Worm (Caenorhabditis elegans) whole organism, L2 larva: ENCODE measurements around the gene unc-78.

Source experiments
- aly-2 ChIP-seq: fragments of 150-350 bp; optimal IDR thresholded peaks from 2 replicates; lab custom pipeline; 2014; ENCODE audit warnings: missing biosample characterization, missing genetic modification characterization
- ama-1 ChIP-seq: fragments of 150-350 bp; optimal IDR thresholded peaks from 2 replicates; lab custom pipeline; 2018; ENCODE audit warnings: inconsistent platforms
- mbf-1 ChIP-seq: sonication (generic microtip); optimal IDR thresholded peaks from 2 replicates; lab custom pipeline; 2017; ENCODE audit warnings: missing biosample characterization, missing genetic modification characterization
- mdl-1 ChIP-seq, 2 experiments: fragments of 150-350 bp in 1 of 2; sonication (generic microtip) in 1 of 2; optimal IDR thresholded peaks; 2 replicates each; lab custom pipeline; 2017; ENCODE audit warnings: missing biosample characterization in 2 of 2, missing genetic modification characterization in 2 of 2
- unc-62 ChIP-seq: fragments of 150-350 bp; optimal IDR thresholded peaks from 2 replicates; lab custom pipeline; 2014; ENCODE audit warnings: missing biosample characterization, missing genetic modification reagents, missing genetic modification characterization

DNA sequence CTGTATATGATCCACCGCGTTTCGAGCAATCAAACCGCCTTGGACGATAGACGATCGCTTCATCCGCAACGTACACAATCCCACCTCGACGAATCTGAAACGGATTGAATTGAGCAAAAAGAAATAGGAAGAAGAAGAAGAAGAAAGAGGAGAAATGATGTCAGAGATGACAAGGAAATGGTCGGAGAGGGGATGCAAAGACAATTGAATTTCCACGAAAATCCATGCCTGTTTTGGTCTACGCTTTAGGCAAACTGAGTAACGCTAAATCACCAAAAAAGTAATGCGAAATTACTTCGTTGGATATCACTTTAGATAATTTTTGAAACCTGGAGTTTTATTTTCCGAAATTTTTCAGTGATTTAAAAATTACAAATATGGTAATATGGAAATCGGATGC lies 17.7 kb upstream of the unc-78 start:
- TF ChIP-seq aly-2 (no peak), unc-62 (no peak), ama-1 (no peak), mdl-1 (tag; optimal IDR thresholded peaks at IDR 0.05; lab: Kevin White, UChicago) (no peak), mbf-1 (tag; lab: Kevin White, UChicago) (no peak)
